Worm (Caenorhabditis elegans) whole organism, midembryonic: ENCODE results near the gene nhr-256.

ENCODE experiments used
- cog-1 ChIP-seq: sonication (generic microtip); optimal IDR thresholded peaks from 2 replicates; lab custom pipeline; 2016; ENCODE audit warnings: missing genetic modification characterization, missing compliant biosample characterization
- flt-1 ChIP-seq: fragments of 200-800 bp; sonication (Bioruptor generic); IDR thresholded peaks from 2 replicates; pipeline ENCODE4 v1.3.6; 2022; ENCODE audit warnings: missing genetic modification characterization, missing compliant biosample characterization
- klf-2 ChIP-seq: fragments of 200-800 bp; sonication (Bioruptor generic); conservative IDR thresholded peaks from 2 replicates; pipeline ENCODE4 v1.3.6; 2022; ENCODE audit warnings: missing genetic modification reagents, missing genetic modification characterization, missing compliant biosample characterization
- ref-1 ChIP-seq: fragments of 200-800 bp; sonication (Bioruptor generic); conservative IDR thresholded peaks from 2 replicates; pipeline ENCODE4 v1.3.6; 2022; ENCODE audit warnings: missing genetic modification reagents, missing genetic modification characterization, missing compliant biosample characterization
- ztf-29 ChIP-seq: fragments of 200-800 bp; sonication (Bioruptor generic); IDR thresholded peaks from 2 replicates; pipeline ENCODE4 v1.3.6; 2022; ENCODE audit warnings: missing genetic modification reagents, missing genetic modification characterization, missing compliant biosample characterization

DNA sequence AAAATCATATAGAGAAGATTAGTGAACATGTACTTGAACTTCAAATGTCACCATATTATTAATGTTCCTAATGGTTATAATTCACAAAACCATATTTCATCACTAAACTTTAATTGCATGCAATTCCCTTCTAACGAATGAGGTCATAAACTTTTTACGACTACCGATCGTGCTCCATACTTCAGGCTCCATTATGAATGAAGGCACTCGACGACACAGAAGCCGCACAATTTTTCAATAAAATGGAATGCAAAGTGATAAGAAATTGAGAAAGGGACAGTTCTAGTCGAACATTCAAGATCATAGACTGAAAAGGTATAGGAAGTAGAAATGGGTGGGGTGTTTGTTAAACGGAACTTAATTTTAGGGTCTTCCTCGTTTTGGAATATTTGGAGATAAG lies 12.5 kb downstream of the nhr-256 start:
- no peak for TF ChIP-seq ref-1 (GFP tag; lab: Robert Waterston, UW)
- no peak for TF ChIP-seq ztf-29
- no peak for TF ChIP-seq klf-2 (GFP tag; lab: Robert Waterston, UW)
- no peak for TF ChIP-seq cog-1 (tag; lab: Kevin White, UChicago)
- no peak for TF ChIP-seq flt-1 (GFP tag; lab: Robert Waterston, UW)
